Worm (Caenorhabditis elegans) whole organism, L4 larva: ENCODE data around the gene F58F9.6.

ENCODE experiments used
- ZK546.5 ChIP-seq, 2 experiments: sonication (generic microtip); optimal IDR thresholded peaks; 2 replicates each; lab custom pipeline; 2017; ENCODE audit warnings: missing biosample characterization in 2 of 2, missing genetic modification characterization in 2 of 2
- ceh-82 ChIP-seq: sonication (generic microtip); optimal IDR thresholded peaks from 2 replicates; lab custom pipeline; 2017; ENCODE audit warnings: missing biosample characterization, missing genetic modification characterization
- daf-8 ChIP-seq: fragments of 200-800 bp; sonication (Bioruptor generic); IDR thresholded peaks from 2 replicates; pipeline ENCODE4 v1.3.6; 2022; ENCODE audit warnings: missing genetic modification characterization, missing compliant biosample characterization
- egl-27 ChIP-seq: sonication (generic microtip); optimal IDR thresholded peaks from 3 replicates; lab custom pipeline; 2017; ENCODE audit warnings: missing biosample characterization, missing genetic modification reagents, missing genetic modification characterization
- jun-1 ChIP-seq: fragments of 150-350 bp; optimal IDR thresholded peaks from 2 replicates; lab custom pipeline; 2014; ENCODE audit warnings: missing biosample characterization, missing genetic modification reagents, missing genetic modification characterization
- nhr-25 ChIP-seq: sonication (generic microtip); optimal IDR thresholded peaks from 2 replicates; lab custom pipeline; 2017; ENCODE audit warnings: missing genetic modification characterization, mild to moderate bottlenecking, missing compliant biosample characterization, antibody characterized with exemption, moderate library complexity, borderline replicate concordance; ENCODE audit not compliant: insufficient read depth
- set-16 ChIP-seq: fragments of 200-800 bp; sonication (Bioruptor generic); IDR thresholded peaks from 2 replicates; pipeline ENCODE4 v1.3.6; 2022; ENCODE audit warnings: missing genetic modification reagents, missing genetic modification characterization, missing compliant biosample characterization
- vab-7 ChIP-seq: fragments of 200-800 bp; sonication (Bioruptor generic); IDR thresholded peaks from 2 replicates; pipeline ENCODE4 v1.3.6; 2022; ENCODE audit warnings: missing genetic modification reagents, missing genetic modification characterization, missing compliant biosample characterization

DNA sequence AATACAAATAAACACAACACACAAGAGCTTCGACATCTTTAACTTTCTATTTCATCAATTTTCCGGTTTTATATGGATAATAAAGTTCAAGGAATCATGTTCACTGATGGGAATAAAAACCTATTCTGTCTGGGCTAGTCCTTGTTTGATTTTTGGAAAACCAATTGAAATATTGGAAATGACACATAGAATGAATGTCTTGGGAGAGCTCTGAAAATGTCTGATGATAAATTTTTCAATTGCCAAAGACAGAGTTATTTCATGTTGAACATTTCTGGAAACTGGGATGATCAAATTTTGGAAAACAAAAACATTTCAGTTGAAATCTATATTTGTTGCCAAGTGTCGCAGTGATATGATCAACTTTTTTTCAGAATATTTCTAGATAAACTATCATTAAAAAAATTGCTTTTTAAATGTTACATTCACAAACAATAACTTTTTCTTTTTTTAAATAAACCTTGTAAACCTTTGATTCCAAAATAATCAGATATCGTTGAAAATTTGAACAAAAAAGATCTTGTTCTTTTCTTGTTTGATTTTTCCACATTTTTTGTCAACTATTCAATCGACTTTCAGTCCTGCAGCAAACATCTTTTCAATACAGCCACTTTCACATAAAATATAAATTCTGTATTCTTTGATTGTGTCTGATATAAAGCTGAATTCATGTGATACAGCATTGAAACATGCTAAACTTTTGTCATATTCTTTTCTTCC, at the start of gene F58F9.6, which contains the start of gene F58F9.8:
- TF ChIP-seq jun-1 (tag; lab: Kevin White, UChicago) (no peak), egl-27 (tag; lab: Kevin White, UChicago) (no peak), ZK546.5 (tag; optimal IDR thresholded peaks at IDR 0.05; lab: Kevin White, UChicago) (no peak), daf-8 (no peak), vab-7 (GFP tag; lab: Robert Waterston, UW) (no peak), nhr-25 (tag; lab: Kevin White, UChicago) (no peak), ceh-82 (tag; lab: Kevin White, UChicago) (no peak), set-16 (GFP tag; lab: Robert Waterston, UW) (no peak)
